Fruit fly (Drosophila melanogaster) whole organism, embryonic: ENCODE data around the gene Scgbeta.

Experiments used
- Abd-B ChIP-seq: fragments of 200-800 bp; sonication (Bioruptor generic); optimal IDR thresholded peaks from 2 replicates; lab custom pipeline; 2018; ENCODE audit warnings: missing biosample characterization, mild to moderate bottlenecking, missing genetic modification characterization, moderate library complexity
- B-H2 ChIP-seq: fragments of 200-800 bp; sonication (Bioruptor generic); optimal IDR thresholded peaks from 2 replicates; lab custom pipeline; 2018; ENCODE audit warnings: missing biosample characterization, mild to moderate bottlenecking, missing genetic modification characterization
- CG10431 ChIP-seq: fragments of 200-800 bp; sonication (Bioruptor generic); optimal IDR thresholded peaks from 3 replicates; lab custom pipeline; 2018; ENCODE audit warnings: missing biosample characterization, mild to moderate bottlenecking, missing genetic modification characterization
- CG12659 ChIP-seq: fragments of 200-800 bp; sonication (Bioruptor generic); optimal IDR thresholded peaks from 3 replicates; lab custom pipeline; 2017; ENCODE audit warnings: mild to moderate bottlenecking, missing biosample characterization, missing genetic modification reagents, missing genetic modification characterization
- CG13424 ChIP-seq: fragments of 200-800 bp; sonication (Bioruptor generic); optimal IDR thresholded peaks from 2 replicates; lab custom pipeline; 2019; ENCODE audit warnings: missing biosample characterization, mild to moderate bottlenecking, missing genetic modification characterization, moderate library complexity
- CG14014 ChIP-seq: fragments of 200-800 bp; sonication (Bioruptor generic); IDR thresholded peaks from 2 replicates; pipeline ENCODE4 v1.3.6; 2022; ENCODE audit warnings: missing biosample characterization, missing genetic modification characterization
- CG15696 ChIP-seq: fragments of 200-800 bp; sonication (Bioruptor generic); optimal IDR thresholded peaks from 2 replicates; lab custom pipeline; 2019; ENCODE audit warnings: missing biosample characterization, mild to moderate bottlenecking, missing genetic modification characterization, moderate library complexity
- CG30431 ChIP-seq: fragments of 200-800 bp; sonication (Bioruptor generic); optimal IDR thresholded peaks from 2 replicates; lab custom pipeline; 2017; ENCODE audit warnings: missing biosample characterization, missing genetic modification characterization
- CG32532 ChIP-seq: fragments of 200-800 bp; sonication (Bioruptor generic); IDR thresholded peaks from 2 replicates; pipeline ENCODE4 v1.3.6; 2022; ENCODE audit warnings: missing biosample characterization, missing genetic modification characterization
- CG34224 ChIP-seq: fragments of 200-800 bp; sonication (Bioruptor generic); IDR thresholded peaks from 3 replicates; pipeline ENCODE4 v1.3.6; 2022; ENCODE audit warnings: missing biosample characterization, missing genetic modification characterization; ENCODE audit not compliant: partially characterized antibody
- CG42726 ChIP-seq: fragments of 200-800 bp; sonication (Bioruptor generic); IDR thresholded peaks from 2 replicates; pipeline ENCODE4 v1.3.6; 2022; ENCODE audit warnings: missing biosample characterization, missing genetic modification characterization; ENCODE audit not compliant: partially characterized antibody
- CG43689 ChIP-seq: fragments of 200-800 bp; sonication (Bioruptor generic); IDR thresholded peaks from 2 replicates; pipeline ENCODE4 v1.3.6; 2022; ENCODE audit warnings: missing biosample characterization, missing genetic modification characterization
- CG7556 ChIP-seq: fragments of 200-800 bp; sonication (Bioruptor generic); optimal IDR thresholded peaks from 2 replicates; lab custom pipeline; 2017; ENCODE audit warnings: missing biosample characterization, mild to moderate bottlenecking, missing genetic modification characterization
- CG8089 ChIP-seq: fragments of 200-800 bp; sonication (Bioruptor generic); optimal IDR thresholded peaks from 3 replicates; lab custom pipeline; 2016; ENCODE audit warnings: missing biosample characterization, missing genetic modification characterization
- CG8290 ChIP-seq, 3 experiments: fragments of 200-800 bp; sonication (Bioruptor generic); optimal IDR thresholded peaks; 2 replicates each; lab custom pipeline; 2016 to 2019; ENCODE audit warnings: missing biosample characterization in 3 of 3, missing genetic modification characterization in 3 of 3, mild to moderate bottlenecking in 2 of 3, moderate library complexity in 1 of 3
- CG9817 ChIP-seq: fragments of 200-800 bp; sonication (Bioruptor generic); optimal IDR thresholded peaks from 2 replicates; lab custom pipeline; 2018; ENCODE audit warnings: missing biosample characterization, mild to moderate bottlenecking, missing genetic modification characterization, moderate library complexity
- CG9876 ChIP-seq: fragments of 200-800 bp; sonication (Bioruptor generic); optimal IDR thresholded peaks from 2 replicates; lab custom pipeline; 2016; ENCODE audit warnings: missing biosample characterization, missing genetic modification characterization
- Doc2 ChIP-seq: fragments of 200-800 bp; sonication (Bioruptor generic); IDR thresholded peaks from 2 replicates; pipeline ENCODE4 v1.3.6; 2022; ENCODE audit warnings: missing biosample characterization, missing genetic modification characterization
- Dp ChIP-seq: fragments of 200-800 bp; sonication (Bioruptor generic); optimal IDR thresholded peaks from 2 replicates; lab custom pipeline; 2018; ENCODE audit warnings: missing biosample characterization, mild to moderate bottlenecking, missing genetic modification characterization, moderate library complexity
- E2f1 ChIP-seq: fragments of 200-800 bp; sonication (Bioruptor generic); IDR thresholded peaks from 2 replicates; pipeline ENCODE4 v1.3.6; 2022; ENCODE audit warnings: missing biosample characterization, missing genetic modification characterization
- ERR ChIP-seq: fragments of 200-800 bp; sonication (Bioruptor generic); optimal IDR thresholded peaks from 2 replicates; lab custom pipeline; 2016; ENCODE audit warnings: missing biosample characterization, missing genetic modification characterization
- Fer3 ChIP-seq: fragments of 200-800 bp; sonication (Bioruptor generic); optimal IDR thresholded peaks from 2 replicates; lab custom pipeline; 2018; ENCODE audit warnings: missing biosample characterization, mild to moderate bottlenecking, missing genetic modification characterization, moderate library complexity
- HLH3B ChIP-seq: fragments of 200-800 bp; sonication (Bioruptor generic); IDR thresholded peaks from 2 replicates; pipeline ENCODE4 v1.3.6; 2022; ENCODE audit warnings: missing biosample characterization, missing genetic modification characterization
- Hey ChIP-seq: fragments of 200-800 bp; sonication (Bioruptor generic); optimal IDR thresholded peaks from 3 replicates; lab custom pipeline; 2018; ENCODE audit warnings: missing biosample characterization, mild to moderate bottlenecking, missing genetic modification characterization
- Hr39 ChIP-seq: fragments of >200 bp; optimal IDR thresholded peaks from 2 replicates; lab custom pipeline; 2017
- Lim3 ChIP-seq: fragments of 200-800 bp; sonication (Bioruptor generic); IDR thresholded peaks from 2 replicates; pipeline ENCODE4 v1.3.6; 2022; ENCODE audit warnings: missing biosample characterization, missing genetic modification characterization
- MBD-R2 ChIP-seq: fragments of 200-800 bp; sonication (Bioruptor generic); IDR thresholded peaks from 2 replicates; pipeline ENCODE4 v1.3.6; 2022; ENCODE audit warnings: missing biosample characterization, missing genetic modification characterization
- Pdp1 ChIP-seq, 2 experiments: fragments of 200-800 bp; sonication (Bioruptor generic); optimal IDR thresholded peaks; 3 replicates each; lab custom pipeline; 2016; ENCODE audit warnings: missing biosample characterization in 2 of 2, missing genetic modification characterization in 2 of 2, mild to moderate bottlenecking in 1 of 2, moderate library complexity in 1 of 2
- Rfx ChIP-seq: fragments of 200-800 bp; sonication (Bioruptor generic); IDR thresholded peaks from 2 replicates; pipeline ENCODE4 v1.3.6; 2022; ENCODE audit warnings: missing biosample characterization, missing genetic modification characterization
- Sox100B ChIP-seq: fragments of 200-800 bp; sonication (Bioruptor generic); optimal IDR thresholded peaks from 3 replicates; lab custom pipeline; 2018; ENCODE audit warnings: missing biosample characterization, mild to moderate bottlenecking, missing genetic modification characterization
- Vsx1 ChIP-seq: fragments of 200-800 bp; sonication (Bioruptor generic); optimal IDR thresholded peaks from 2 replicates; lab custom pipeline; 2017; ENCODE audit warnings: missing biosample characterization, mild to moderate bottlenecking, missing genetic modification characterization, missing genetic modification reagents
- Xbp1 ChIP-seq: fragments of 200-800 bp; sonication (Bioruptor generic); optimal IDR thresholded peaks from 3 replicates; lab custom pipeline; 2016; ENCODE audit warnings: missing biosample characterization, mild to moderate bottlenecking, missing genetic modification characterization
- cato ChIP-seq: fragments of 200-800 bp; sonication (Bioruptor generic); optimal IDR thresholded peaks from 2 replicates; lab custom pipeline; 2016; ENCODE audit warnings: missing biosample characterization, missing genetic modification characterization, borderline replicate concordance
- cg ChIP-seq: fragments of 200-800 bp; sonication (Bioruptor generic); optimal IDR thresholded peaks from 3 replicates; lab custom pipeline; 2019; ENCODE audit warnings: missing biosample characterization, mild to moderate bottlenecking, missing genetic modification characterization, moderate library complexity
- chn ChIP-seq: fragments of 200-800 bp; sonication (Bioruptor generic); optimal IDR thresholded peaks from 2 replicates; lab custom pipeline; 2016; ENCODE audit warnings: missing biosample characterization, missing genetic modification characterization
- disco-r ChIP-seq: fragments of 200-800 bp; sonication (Bioruptor generic); optimal IDR thresholded peaks from 2 replicates; lab custom pipeline; 2016; ENCODE audit warnings: missing biosample characterization, missing genetic modification characterization
- dm ChIP-seq: fragments of 200-800 bp; sonication (Bioruptor generic); optimal IDR thresholded peaks from 3 replicates; lab custom pipeline; 2016; ENCODE audit warnings: missing biosample characterization, missing genetic modification characterization
- dmrt99B ChIP-seq: fragments of 200-800 bp; sonication (Bioruptor generic); optimal IDR thresholded peaks from 2 replicates; lab custom pipeline; 2018; ENCODE audit warnings: missing biosample characterization, mild to moderate bottlenecking, missing genetic modification characterization, moderate library complexity
- gro ChIP-seq: fragments of 200-800 bp; sonication (Bioruptor generic); optimal IDR thresholded peaks from 2 replicates; lab custom pipeline; 2016; ENCODE audit warnings: missing biosample characterization, missing genetic modification characterization
- jing ChIP-seq: fragments of 200-800 bp; sonication (Bioruptor generic); optimal IDR thresholded peaks from 2 replicates; lab custom pipeline; 2018; ENCODE audit warnings: missing biosample characterization, mild to moderate bottlenecking, missing genetic modification characterization
- kah ChIP-seq: fragments of 200-800 bp; sonication (Bioruptor generic); optimal IDR thresholded peaks from 2 replicates; lab custom pipeline; 2018; ENCODE audit warnings: missing biosample characterization, mild to moderate bottlenecking, missing genetic modification characterization
- pho ChIP-seq: fragments of 200-800 bp; sonication (Bioruptor generic); optimal IDR thresholded peaks from 2 replicates; lab custom pipeline; 2016; ENCODE audit warnings: missing biosample characterization, missing genetic modification characterization
- row ChIP-seq: fragments of 200-800 bp; sonication (Bioruptor generic); IDR thresholded peaks from 3 replicates; pipeline ENCODE4 v1.3.6; 2022; ENCODE audit warnings: missing biosample characterization, missing genetic modification characterization
- sc ChIP-seq, 3 experiments: fragments of >200 bp in 2 of 3; fragments of 200-800 bp in 1 of 3; sonication (Bioruptor generic) in 1 of 3; optimal IDR thresholded peaks; 2 replicates in 2 of 3; 3 replicates in 1 of 3; lab custom pipeline; 2017; ENCODE audit warnings: mild to moderate bottlenecking in 1 of 3, missing biosample characterization in 1 of 3, missing genetic modification characterization in 1 of 3, missing genetic modification reagents in 1 of 3
- sna ChIP-seq: fragments of 200-800 bp; sonication (Bioruptor generic); IDR thresholded peaks from 2 replicates; pipeline ENCODE4 v1.3.6; 2022; ENCODE audit warnings: missing biosample characterization, missing genetic modification characterization; ENCODE audit not compliant: partially characterized antibody
- stc ChIP-seq: fragments of 200-800 bp; sonication (Bioruptor generic); IDR thresholded peaks from 2 replicates; pipeline ENCODE4 v1.3.6; 2022; ENCODE audit warnings: missing biosample characterization, missing genetic modification characterization
- tap ChIP-seq: fragments of 200-800 bp; optimal IDR thresholded peaks from 3 replicates; lab custom pipeline; 2019; ENCODE audit warnings: missing biosample characterization, mild to moderate bottlenecking, missing genetic modification characterization, moderate library complexity
- tio ChIP-seq: fragments of 200-800 bp; sonication (Bioruptor generic); optimal IDR thresholded peaks from 2 replicates; lab custom pipeline; 2017; ENCODE audit warnings: missing biosample characterization, missing genetic modification characterization, inconsistent platforms
- zfh1 ChIP-seq: fragments of 200-800 bp; sonication (Bioruptor generic); IDR thresholded peaks from 3 replicates; pipeline ENCODE4 v1.3.6; 2022; ENCODE audit warnings: missing biosample characterization, missing genetic modification characterization
- zfh2 ChIP-seq: fragments of 200-800 bp; sonication (Bioruptor generic); optimal IDR thresholded peaks from 2 replicates; lab custom pipeline; 2016; ENCODE audit warnings: missing biosample characterization, missing genetic modification characterization

The Scgbeta gene

DNA sequence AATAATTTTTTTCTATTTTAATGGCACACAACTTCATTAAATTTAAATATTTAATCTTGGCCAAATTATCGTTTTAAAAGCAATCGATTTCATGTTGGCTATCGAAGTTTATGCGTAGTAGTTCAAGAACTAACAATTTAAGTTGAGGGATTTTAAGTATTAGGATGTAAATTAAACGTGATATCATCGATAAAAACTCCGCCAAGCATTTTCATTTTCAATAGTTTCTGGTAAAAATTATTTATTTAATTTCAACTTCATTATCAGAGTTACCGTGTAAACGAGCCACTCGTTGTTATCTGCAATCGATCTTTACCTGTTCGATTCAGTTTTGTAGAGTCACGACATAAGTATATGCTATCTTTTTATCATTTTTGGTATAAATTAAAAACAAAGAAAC is 19.3 kb downstream of the Scgbeta start (continued):
- peak; percentile 94 for TF ChIP-seq MBD-R2 (GFP tag; lab: Robert Waterston, UW)
- peak; percentile 96 for TF ChIP-seq CG32532 (GFP tag; lab: Robert Waterston, UW)
- TF ChIP-seq CG12659 (GFP tag; lab: Kevin White, UChicago): peak; percentile 97
- TF ChIP-seq zfh2 (GFP tag; lab: Kevin White, UChicago): peak; percentile 87
- peak; percentile 99 for TF ChIP-seq Fer3 (tag; lab: Kevin White, UChicago)
- peak; percentile 97 for TF ChIP-seq CG9817 (tag; lab: Kevin White, UChicago)
- TF ChIP-seq CG15696: peak; percentile 100
- TF ChIP-seq CG34224 (GFP tag; lab: Robert Waterston, UW): peak; percentile 55; the same call in 1 of the 3 replicates
- no peak for TF ChIP-seq sc (optimal IDR thresholded peaks at IDR 0.05; lab: Kevin White, UChicago)
- peak; percentile 94 for TF ChIP-seq sc (GFP tag; optimal IDR thresholded peaks at IDR 0.05; lab: Kevin White, UChicago)
- TF ChIP-seq Lim3 (GFP tag; lab: Robert Waterston, UW): peak; percentile 88
- peak; percentile 86 for TF ChIP-seq disco-r
- peak; percentile 94 for TF ChIP-seq Abd-B (GFP tag; lab: Kevin White, UChicago)
- no peak for TF ChIP-seq tio (GFP tag; lab: Kevin White, UChicago)
- peak; percentile 47 for TF ChIP-seq Dp (GFP tag; lab: Kevin White, UChicago)
- TF ChIP-seq dm (GFP tag; lab: Kevin White, UChicago): peak; percentile 85
- no peak for TF ChIP-seq Doc2 (GFP tag; lab: Robert Waterston, UW)
- peak; percentile 88 for TF ChIP-seq CG8089 (GFP tag; lab: Kevin White, UChicago)
- TF ChIP-seq Sox100B: peak; percentile 98
- peak; percentile 100 for TF ChIP-seq dmrt99B (tag; lab: Kevin White, UChicago)
- TF ChIP-seq ERR (GFP tag; lab: Kevin White, UChicago): peak; percentile 92
- peak; percentile 94 for TF ChIP-seq cato (GFP tag; lab: Kevin White, UChicago)
- peak; percentile 99 for TF ChIP-seq CG13424 (tag; lab: Kevin White, UChicago)
- TF ChIP-seq chn (GFP tag; lab: Kevin White, UChicago): peak; percentile 95
- TF ChIP-seq CG9876 (GFP tag; lab: Kevin White, UChicago): peak; percentile 84
- peak; percentile 97 for TF ChIP-seq kah
- peak; percentile 93 for TF ChIP-seq jing (GFP tag; lab: Kevin White, UChicago)
- peak; percentile 91 for TF ChIP-seq pho (GFP tag; lab: Kevin White, UChicago)
- peak; percentile 98 for TF ChIP-seq B-H2 (GFP tag; lab: Kevin White, UChicago)
- TF ChIP-seq Vsx1 (GFP tag; lab: Kevin White, UChicago): peak; percentile 92
- peak; percentile 88 for TF ChIP-seq CG43689 (GFP tag; lab: Robert Waterston, UW)
- peak; percentile 94 for TF ChIP-seq CG30431
- no peak for TF ChIP-seq sna (GFP tag; lab: Robert Waterston, UW)
- peak; percentile 95 for TF ChIP-seq E2f1 (GFP tag; lab: Robert Waterston, UW)
- TF ChIP-seq Hr39 (lab: Kevin White, UChicago): no peak
- TF ChIP-seq CG7556 (GFP tag; lab: Kevin White, UChicago): peak; percentile 95
- TF ChIP-seq CG10431 (GFP tag; lab: Kevin White, UChicago): peak; percentile 93
- TF ChIP-seq cg (GFP tag; lab: Kevin White, UChicago): no peak
- peak; percentile 97 for TF ChIP-seq Rfx (GFP tag; lab: Robert Waterston, UW)
- peak; percentile 94 to 96 for TF ChIP-seq Pdp1 (GFP tag; optimal IDR thresholded peaks at IDR 0.05; lab: Kevin White, UChicago)
- peak; percentile 96 for TF ChIP-seq CG8290 (GFP tag; optimal IDR thresholded peaks at IDR 0.05; lab: Kevin White, UChicago)
- TF ChIP-seq CG8290 (tag; optimal IDR thresholded peaks at IDR 0.05; lab: Kevin White, UChicago): peak; percentile 95 to 97
- TF ChIP-seq Hey: peak; percentile 86
- peak; percentile 97 for TF ChIP-seq HLH3B (GFP tag; lab: Robert Waterston, UW)
- peak; percentile 97 for TF ChIP-seq gro (GFP tag; lab: Kevin White, UChicago)
- TF ChIP-seq CG14014 (GFP tag; lab: Robert Waterston, UW): peak; percentile 97
- TF ChIP-seq zfh1 (GFP tag; lab: Robert Waterston, UW): peak; percentile 99
- TF ChIP-seq Xbp1 (GFP tag; lab: Kevin White, UChicago): peak; percentile 97
- TF ChIP-seq tap: peak; percentile 99
- TF ChIP-seq row (GFP tag; lab: Robert Waterston, UW): peak; percentile 98
- TF ChIP-seq stc: peak; percentile 97
- no peak for TF ChIP-seq CG42726 (GFP tag; lab: Robert Waterston, UW)
